Worm (Caenorhabditis elegans) whole organism, late embryonic: ENCODE data around the gene F01F1.2.

Experiments
- C08G9.2 ChIP-seq: sonication (generic microtip); optimal IDR thresholded peaks from 2 replicates; lab custom pipeline; 2016; ENCODE audit warnings: mild to moderate bottlenecking, missing genetic modification characterization, moderate library complexity, missing compliant biosample characterization
- ama-1 ChIP-seq: fragments of 150-350 bp; optimal IDR thresholded peaks from 2 replicates; lab custom pipeline; 2014
- fkh-10 ChIP-seq: fragments of 150-350 bp; optimal IDR thresholded peaks from 2 replicates; lab custom pipeline; 2014; ENCODE audit warnings: missing biosample characterization, missing genetic modification reagents, missing genetic modification characterization

ce11 chrIII:5833376-5833775, 45.0 kb upstream of the F01F1.2 start, which contains the start of the genes R12B2.13 and mdt-15:
- TF ChIP-seq fkh-10 (GFP tag; lab: Kevin White, UChicago) (no peak), C08G9.2 (tag; lab: Kevin White, UChicago) (no peak), ama-1 (no peak)
